Fruit fly (Drosophila melanogaster): Measurements from ENCODE around the gene atk.

Gene atk

DNA sequence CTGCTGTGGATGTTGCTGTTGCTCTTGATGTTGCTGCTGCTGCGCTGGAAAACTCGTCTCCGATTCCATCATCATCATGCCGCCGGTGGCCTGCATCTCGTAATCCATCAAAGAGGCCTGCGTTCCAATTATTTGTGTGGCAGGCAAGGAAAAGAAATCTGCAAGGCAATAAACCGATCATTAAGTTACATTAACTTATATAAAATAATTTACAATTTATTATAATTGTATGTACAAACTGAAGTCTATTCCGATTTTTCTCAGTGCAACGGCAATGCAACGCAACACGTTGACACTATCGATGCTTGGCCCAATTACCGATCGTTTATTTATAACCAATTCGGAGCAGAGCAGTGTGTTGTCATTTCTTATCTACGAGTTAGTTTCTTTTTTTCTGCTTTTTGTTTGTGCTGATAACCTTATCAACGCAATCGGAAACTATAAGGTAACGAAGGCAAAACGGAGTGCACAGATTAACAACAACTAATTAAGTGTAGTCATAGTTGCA, 6.4 kb upstream of the atk start (continued):
- peak; percentile 68 for TF ChIP-seq Oli (tag; optimal IDR thresholded peaks at IDR 0.05)
- 0 out of 2 replicates have a peak, but pooled peaks have one; percentile 15 for TF ChIP-seq CG6689 (GFP tag; IDR thresholded peaks at IDR 0.05)
- TF ChIP-seq CG12769 (tag; optimal IDR thresholded peaks at IDR 0.05): peak; percentile 43
- TF ChIP-seq CG34224 (GFP tag; IDR thresholded peaks at IDR 0.05; ENCODE audit: partially characterized antibody): no peak
- TF ChIP-seq toy (GFP tag; IDR thresholded peaks at IDR 0.05): no peak
- no peak for TF ChIP-seq Hr78 (GFP tag; optimal IDR thresholded peaks at IDR 0.05)
- TF ChIP-seq ewg (GFP tag; optimal IDR thresholded peaks at IDR 0.05): peak; percentile 10
- no peak for TF ChIP-seq crol (GFP tag; IDR thresholded peaks at IDR 0.05)
- TF ChIP-seq CG17568 (GFP tag; optimal IDR thresholded peaks at IDR 0.05): peak; percentile 34
- TF ChIP-seq sima (GFP tag; optimal IDR thresholded peaks at IDR 0.05): no peak
- TF ChIP-seq luna (GFP tag; optimal IDR thresholded peaks at IDR 0.05): no peak
- TF ChIP-seq unc-4 (GFP tag; IDR thresholded peaks at IDR 0.05; ENCODE audit: partially characterized antibody): no peak
- TF ChIP-seq ap (GFP tag; IDR thresholded peaks at IDR 0.05): peak; percentile 26; the same call in 1 of the 2 replicates
- TF ChIP-seq pan (optimal IDR thresholded peaks at IDR 0.05): no peak
- peak in 1 of 2 experiments; percentile 69 for TF ChIP-seq pan (GFP tag; optimal IDR thresholded peaks at IDR 0.05 in 1 of 2, IDR thresholded peaks at IDR 0.05 in 1 of 2)
- no peak for TF ChIP-seq pb (GFP tag; optimal IDR thresholded peaks at IDR 0.05)
- TF ChIP-seq Dll (GFP tag; IDR thresholded peaks at IDR 0.05; ENCODE audit: partially characterized antibody): no peak
- peak; percentile 63 for TF ChIP-seq Fer1 (GFP tag; optimal IDR thresholded peaks at IDR 0.05)
- no peak for TF ChIP-seq nom (GFP tag; optimal IDR thresholded peaks at IDR 0.05)
- no peak for TF ChIP-seq CG8944 (GFP tag; optimal IDR thresholded peaks at IDR 0.05)
- peak; percentile 48 for TF ChIP-seq CG17829 (tag; optimal IDR thresholded peaks at IDR 0.05)
- TF ChIP-seq HLH3B (GFP tag; IDR thresholded peaks at IDR 0.05): peak; percentile 61
- TF ChIP-seq Eip74EF (GFP tag; optimal IDR thresholded peaks at IDR 0.05): peak in 1 of 2 experiments; percentile 1
- no peak for TF ChIP-seq CG15479 (GFP tag; optimal IDR thresholded peaks at IDR 0.05)
- no peak for TF ChIP-seq usp (GFP tag; optimal IDR thresholded peaks at IDR 0.05)
- TF ChIP-seq CG7928 (GFP tag; optimal IDR thresholded peaks at IDR 0.05): no peak
- TF ChIP-seq CG10431 (GFP tag; optimal IDR thresholded peaks at IDR 0.05): no peak
- peak; percentile 23 for TF ChIP-seq jing (GFP tag; optimal IDR thresholded peaks at IDR 0.05)
- 0 out of 2 replicates have a peak, but pooled peaks have one; percentile 55 for TF ChIP-seq Awh (GFP tag; IDR thresholded peaks at IDR 0.05)
- TF ChIP-seq sc (optimal IDR thresholded peaks at IDR 0.05): no peak
- TF ChIP-seq sc (GFP tag; optimal IDR thresholded peaks at IDR 0.05): peak; percentile 14
- peak; percentile 43; the same call in 1 of the 3 replicates for TF ChIP-seq CG2889 (GFP tag; IDR thresholded peaks at IDR 0.05)
- no peak for TF ChIP-seq CG17186 (GFP tag; optimal IDR thresholded peaks at IDR 0.05)
- TF ChIP-seq cato (GFP tag; optimal IDR thresholded peaks at IDR 0.05; ENCODE audit: borderline replicate concordance): no peak
- TF ChIP-seq D19A (tag; optimal IDR thresholded peaks at IDR 0.05): no peak
- TF ChIP-seq MESR4 (GFP tag; optimal IDR thresholded peaks at IDR 0.05): no peak
- TF ChIP-seq yki (optimal IDR thresholded peaks at IDR 0.05): no peak
- no peak for TF ChIP-seq CG8765 (GFP tag; IDR thresholded peaks at IDR 0.05)
- TF ChIP-seq Ets65A (GFP tag): no peak
- TF ChIP-seq gt (GFP tag; IDR thresholded peaks at IDR 0.05): no peak
- TF ChIP-seq NC2α (GFP tag; optimal IDR thresholded peaks at IDR 0.05): no peak
- no peak for TF ChIP-seq kni (GFP tag; optimal IDR thresholded peaks at IDR 0.05)
- peak in 1 of 2 experiments; percentile 70 for TF ChIP-seq Hr51 (GFP tag; optimal IDR thresholded peaks at IDR 0.05)
- peak; percentile 60; the same call in 1 of the 3 replicates for TF ChIP-seq Mrtf (GFP tag; IDR thresholded peaks at IDR 0.05)
- TF ChIP-seq D (optimal IDR thresholded peaks at IDR 0.05): no peak
- peak; percentile 32 for TF ChIP-seq D (GFP tag; optimal IDR thresholded peaks at IDR 0.05)
- TF ChIP-seq HLHmδ (GFP tag; optimal IDR thresholded peaks at IDR 0.05): no peak
- peak; percentile 37 for TF ChIP-seq CG1529 (GFP tag; optimal IDR thresholded peaks at IDR 0.05)
- TF ChIP-seq gfzf (GFP tag; optimal IDR thresholded peaks at IDR 0.05): no peak
- TF ChIP-seq chif (GFP tag; optimal IDR thresholded peaks at IDR 0.05): no peak
- 0 out of 2 replicates have a peak, but pooled peaks have one; percentile 26 for TF ChIP-seq danr (GFP tag; IDR thresholded peaks at IDR 0.05)
